Fruit fly (Drosophila melanogaster): ENCODE results near the gene Gba1a.

Gba1a gene

DNA sequence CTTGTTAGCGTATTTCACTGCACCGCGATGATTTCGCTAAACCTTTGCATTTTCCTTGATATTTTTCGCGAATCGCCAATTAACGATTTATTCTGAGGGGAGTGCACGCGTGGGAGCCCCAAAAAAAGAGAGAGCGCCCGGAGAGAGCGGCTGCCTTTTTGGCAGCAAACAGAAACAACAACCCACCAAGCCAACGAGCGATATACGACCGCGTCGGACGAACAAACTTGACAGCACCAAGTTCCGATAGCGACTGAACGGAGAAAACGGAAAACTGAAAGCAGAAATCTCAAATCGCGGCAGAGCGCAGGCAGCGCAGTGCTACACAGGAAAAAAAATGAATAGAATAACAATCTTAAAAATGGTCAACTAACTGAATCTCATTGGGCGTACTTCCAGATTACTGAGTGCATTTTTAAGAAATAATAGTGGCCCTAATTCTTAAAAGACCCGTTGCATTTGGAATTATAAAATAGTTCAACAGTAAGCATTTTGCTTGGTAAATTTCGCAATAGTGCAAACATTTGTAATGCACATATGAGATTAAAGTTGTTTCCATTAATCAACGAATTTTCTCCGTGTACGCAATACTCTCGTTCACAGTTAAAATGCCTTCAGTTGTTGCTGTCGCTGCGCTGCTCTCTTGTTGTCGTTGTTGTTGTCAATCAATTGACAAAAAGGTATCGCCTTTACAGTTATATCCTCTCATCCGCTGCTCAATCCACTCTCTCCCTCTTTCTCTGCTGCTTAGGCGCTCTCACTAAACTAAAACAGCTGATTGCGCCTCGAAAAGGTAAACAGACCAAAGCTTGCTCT lies 30.8 kb upstream of the Gba1a start, which contains the start of gene CG31145 (continued):
- TF ChIP-seq sim (GFP tag; IDR thresholded peaks at IDR 0.05) = peak; percentile 96
- peak; percentile 100 for TF ChIP-seq pho (GFP tag; optimal IDR thresholded peaks at IDR 0.05)
- peak; percentile 100 for TF ChIP-seq CG18599 (GFP tag; optimal IDR thresholded peaks at IDR 0.05)
- TF ChIP-seq GATAe (GFP tag; conservative IDR thresholded peaks at IDR 0.05) = peak; percentile 99
- TF ChIP-seq CG4707 (GFP tag; optimal IDR thresholded peaks at IDR 0.05) = peak; percentile 95
- peak; percentile 89; the same call in 2 of the 4 replicates for TF ChIP-seq chinmo (GFP tag; IDR thresholded peaks at IDR 0.05; ENCODE audit: partially characterized antibody)
- peak; percentile 96 for TF ChIP-seq Myb (GFP tag; optimal IDR thresholded peaks at IDR 0.05)
- TF ChIP-seq Taf1 (GFP tag; IDR thresholded peaks at IDR 0.05) = peak; percentile 97
- TF ChIP-seq CG15269 (tag; optimal IDR thresholded peaks at IDR 0.05) = peak; percentile 100
- TF ChIP-seq kay (GFP tag; optimal IDR thresholded peaks at IDR 0.05) = peak; percentile 99
- TF ChIP-seq dan (GFP tag; IDR thresholded peaks at IDR 0.05) = peak; percentile 89
- TF ChIP-seq dpn (GFP tag; optimal IDR thresholded peaks at IDR 0.05) = peak; percentile 100
- TF ChIP-seq CG2875 (GFP tag; optimal IDR thresholded peaks at IDR 0.05) = peak; percentile 99
- peak; percentile 100 for TF ChIP-seq Fer1 (GFP tag; optimal IDR thresholded peaks at IDR 0.05)
- peak; percentile 100 for TF ChIP-seq shn (GFP tag; optimal IDR thresholded peaks at IDR 0.05)
- TF ChIP-seq fd64A (GFP tag; optimal IDR thresholded peaks at IDR 0.05) = peak; percentile 98
- TF ChIP-seq CTCF (GFP tag; optimal IDR thresholded peaks at IDR 0.05) = peak; percentile 86
- TF ChIP-seq CG4328 (GFP tag; optimal IDR thresholded peaks at IDR 0.05) = peak; percentile 98
- TF ChIP-seq B-H2 (GFP tag; optimal IDR thresholded peaks at IDR 0.05) = peak; percentile 97
- TF ChIP-seq CG13123 (GFP tag; optimal IDR thresholded peaks at IDR 0.05) = peak; percentile 98
- no peak for TF ChIP-seq Gsc (GFP tag; IDR thresholded peaks at IDR 0.05)
- TF ChIP-seq CG2202 (tag; optimal IDR thresholded peaks at IDR 0.05) = peak; percentile 96
- TF ChIP-seq Bgb (GFP tag; IDR thresholded peaks at IDR 0.05; ENCODE audit: partially characterized antibody) = peak; percentile 73
- peak; percentile 99 for TF ChIP-seq Fer2 (tag; optimal IDR thresholded peaks at IDR 0.05)
- peak; percentile 73; the same call in 2 of the 3 replicates for TF ChIP-seq z (GFP tag; IDR thresholded peaks at IDR 0.05)
- TF ChIP-seq CG10267 (tag; optimal IDR thresholded peaks at IDR 0.05) = peak; percentile 96
- TF ChIP-seq sqz (GFP tag; optimal IDR thresholded peaks at IDR 0.05) = peak; percentile 99
- no peak for TF ChIP-seq inv (GFP tag; IDR thresholded peaks at IDR 0.05; ENCODE audit: partially characterized antibody)
- peak; percentile 98 for TF ChIP-seq CG7357 (GFP tag; IDR thresholded peaks at IDR 0.05)
- TF ChIP-seq CG30403 (GFP tag; optimal IDR thresholded peaks at IDR 0.05) = peak; percentile 100
- peak; percentile 97 for TF ChIP-seq gt (GFP tag; IDR thresholded peaks at IDR 0.05)
- peak; percentile 96 for TF ChIP-seq CG10431 (GFP tag; optimal IDR thresholded peaks at IDR 0.05)
- peak; percentile 100 for TF ChIP-seq lmd (GFP tag; IDR thresholded peaks at IDR 0.05)
- TF ChIP-seq CG14710 (tag; optimal IDR thresholded peaks at IDR 0.05) = peak; percentile 98
- peak; percentile 99 for TF ChIP-seq CG3726 (GFP tag; IDR thresholded peaks at IDR 0.05)
- peak; percentile 96 for TF ChIP-seq NFAT (GFP tag; IDR thresholded peaks at IDR 0.05)
- TF ChIP-seq CG14965 (GFP tag; optimal IDR thresholded peaks at IDR 0.05; ENCODE audit: borderline replicate concordance) = peak; percentile 92
- TF ChIP-seq org-1 (GFP tag; optimal IDR thresholded peaks at IDR 0.05) = peak; percentile 100
- peak; percentile 100 for TF ChIP-seq CG12659 (GFP tag; optimal IDR thresholded peaks at IDR 0.05)
- peak in 1 of 2 experiments; percentile 98 for TF ChIP-seq Hr78 (GFP tag; optimal IDR thresholded peaks at IDR 0.05)
- peak; percentile 97; the same call in 1 of the 2 replicates for TF ChIP-seq Doc2 (GFP tag; IDR thresholded peaks at IDR 0.05)
- TF ChIP-seq jing (GFP tag; optimal IDR thresholded peaks at IDR 0.05) = peak; percentile 99
- TF ChIP-seq prd (optimal IDR thresholded peaks at IDR 0.05) = no peak
- TF ChIP-seq prd (GFP tag; IDR thresholded peaks at IDR 0.05) = peak; percentile 99
- TF ChIP-seq usp (GFP tag; optimal IDR thresholded peaks at IDR 0.05) = no peak
- peak; percentile 98 for TF ChIP-seq Mrtf (GFP tag; IDR thresholded peaks at IDR 0.05)
- peak in 1 of 3 experiments; percentile 94 for TF ChIP-seq Stat92E (GFP tag; optimal IDR thresholded peaks at IDR 0.05)
- TF ChIP-seq CG11398 (GFP tag; optimal IDR thresholded peaks at IDR 0.05) = peak; percentile 99
- TF ChIP-seq CG6813 (GFP tag; optimal IDR thresholded peaks at IDR 0.05) = peak; percentile 99
